Worm (Caenorhabditis elegans) whole organism, L4 larva: ENCODE data around the gene Y75B12B.3.

Source experiments
- F37D6.2 ChIP-seq: sonication (generic microtip); optimal IDR thresholded peaks from 2 replicates; lab custom pipeline; 2016; ENCODE audit warnings: mild to moderate bottlenecking, missing genetic modification characterization, missing compliant biosample characterization
- F44E2.7 ChIP-seq: fragments of 200-800 bp; sonication (Bioruptor generic); IDR thresholded peaks from 2 replicates; pipeline ENCODE4 v2.1.2; 2022; ENCODE audit warnings: missing genetic modification characterization, missing compliant biosample characterization
- F49E8.2 ChIP-seq: sonication (generic microtip); optimal IDR thresholded peaks from 2 replicates; lab custom pipeline; 2016; ENCODE audit warnings: missing compliant biosample characterization, mild to moderate bottlenecking, missing genetic modification characterization, borderline replicate concordance
- R02D3.7 ChIP-seq: fragments of 150-350 bp; sonication (generic microtip); optimal IDR thresholded peaks from 3 replicates; lab custom pipeline; 2014; ENCODE audit warnings: missing biosample characterization, missing genetic modification characterization
- T20F7.1 ChIP-seq: fragments of 200-800 bp; sonication (Bioruptor generic); optimal IDR thresholded peaks from 2 replicates; lab custom pipeline; 2018; ENCODE audit warnings: mild to moderate bottlenecking, missing genetic modification characterization, missing compliant biosample characterization
- T26A8.4 ChIP-seq: fragments of 200-800 bp; sonication (Bioruptor generic); IDR thresholded peaks from 2 replicates; pipeline ENCODE4 v1.3.6; 2022; ENCODE audit warnings: missing genetic modification characterization, missing compliant biosample characterization
- Y5F2A.4 ChIP-seq: fragments of 200-800 bp; sonication (Bioruptor generic); optimal IDR thresholded peaks from 2 replicates; lab custom pipeline; 2018; ENCODE audit warnings: mild to moderate bottlenecking, missing genetic modification characterization, missing compliant biosample characterization
- ZK546.5 ChIP-seq, 2 experiments: sonication (generic microtip); optimal IDR thresholded peaks; 2 replicates each; lab custom pipeline; 2017; ENCODE audit warnings: missing biosample characterization in 2 of 2, missing genetic modification characterization in 2 of 2
- aha-1 ChIP-seq: fragments of 150-350 bp; peaks from one replicate; lab custom pipeline; 2014; ENCODE audit warnings: missing biosample characterization, missing genetic modification characterization
- aly-2 ChIP-seq: sonication (generic microtip); optimal IDR thresholded peaks from 2 replicates; lab custom pipeline; 2018; ENCODE audit warnings: missing biosample characterization, missing genetic modification characterization
- arid-1 ChIP-seq: fragments of 200-800 bp; sonication (Bioruptor generic); conservative IDR thresholded peaks from 2 replicates; pipeline ENCODE4 v1.3.6; 2022; ENCODE audit warnings: missing genetic modification reagents, missing genetic modification characterization, missing compliant biosample characterization
- ceh-28 ChIP-seq: fragments of 150-350 bp; optimal IDR thresholded peaks from 2 replicates; lab custom pipeline; 2014; ENCODE audit warnings: missing biosample characterization, missing genetic modification reagents, missing genetic modification characterization
- cey-2 ChIP-seq: sonication (generic microtip); optimal IDR thresholded peaks from 3 replicates; lab custom pipeline; 2017; ENCODE audit warnings: missing genetic modification characterization, mild to moderate bottlenecking, missing compliant biosample characterization, antibody characterized with exemption, borderline replicate concordance; ENCODE audit not compliant: insufficient read depth
- daf-12 ChIP-seq: fragments of 150-350 bp; optimal IDR thresholded peaks from 2 replicates; lab custom pipeline; 2014; ENCODE audit warnings: missing biosample characterization, missing genetic modification reagents, missing genetic modification characterization
- daf-16 ChIP-seq, 3 experiments: sonication (generic microtip); optimal IDR thresholded peaks; 2 replicates each; lab custom pipeline; 2016 to 2017; ENCODE audit warnings: missing genetic modification characterization in 3 of 3, missing genetic modification reagents in 3 of 3, mild to moderate bottlenecking in 2 of 3, missing compliant biosample characterization in 2 of 3, missing biosample characterization in 1 of 3, moderate library complexity in 1 of 3
- dmd-8 ChIP-seq: fragments of 200-800 bp; sonication (Bioruptor generic); IDR thresholded peaks from 2 replicates; pipeline ENCODE4 v1.3.6; 2022; ENCODE audit warnings: missing genetic modification characterization, missing compliant biosample characterization
- duxl-1 ChIP-seq: sonication (generic microtip); optimal IDR thresholded peaks from 2 replicates; lab custom pipeline; 2016; ENCODE audit warnings: mild to moderate bottlenecking, missing genetic modification characterization, moderate library complexity, missing compliant biosample characterization; ENCODE audit not compliant: poor library complexity
- dve-1 ChIP-seq: sonication (generic microtip); optimal IDR thresholded peaks from 2 replicates; lab custom pipeline; 2017; ENCODE audit warnings: antibody characterized with exemption, mild to moderate bottlenecking, missing genetic modification characterization, missing compliant biosample characterization; ENCODE audit not compliant: insufficient read depth
- fkh-10 ChIP-seq: fragments of 150-350 bp; optimal IDR thresholded peaks from 2 replicates; lab custom pipeline; 2014; ENCODE audit warnings: missing biosample characterization, missing genetic modification reagents, missing genetic modification characterization
- fos-1 ChIP-seq: fragments of 150-350 bp; optimal IDR thresholded peaks from 2 replicates; lab custom pipeline; 2014; ENCODE audit warnings: missing biosample characterization, missing genetic modification characterization
- gei-8 ChIP-seq: fragments of 200-800 bp; sonication (Bioruptor generic); optimal IDR thresholded peaks from 2 replicates; lab custom pipeline; 2018; ENCODE audit warnings: mild to moderate bottlenecking, missing genetic modification characterization, missing compliant biosample characterization
- hmg-1.1 ChIP-seq: fragments of 200-800 bp; sonication (Bioruptor generic); IDR thresholded peaks from 2 replicates; pipeline ENCODE4 v1.3.6; 2022; ENCODE audit warnings: missing genetic modification reagents, missing genetic modification characterization, missing compliant biosample characterization
- lin-1 ChIP-seq: fragments of 200-800 bp; sonication (Bioruptor generic); IDR thresholded peaks from 2 replicates; pipeline ENCODE4 v1.3.6; 2022; ENCODE audit warnings: missing genetic modification reagents, missing genetic modification characterization, missing compliant biosample characterization
- lin-13 ChIP-seq: fragments of 150-350 bp; optimal IDR thresholded peaks from 2 replicates; lab custom pipeline; 2014; ENCODE audit warnings: missing biosample characterization, missing genetic modification reagents, missing genetic modification characterization
- lin-39 ChIP-seq: fragments of 150-350 bp; optimal IDR thresholded peaks from 2 replicates; lab custom pipeline; 2014; ENCODE audit warnings: missing biosample characterization, missing genetic modification reagents, missing genetic modification characterization
- lsy-2 ChIP-seq, 2 experiments: fragments of 150-350 bp in 1 of 2; sonication (generic microtip) in 1 of 2; optimal IDR thresholded peaks; 2 replicates each; lab custom pipeline; 2014 to 2017; ENCODE audit warnings: missing biosample characterization in 2 of 2, missing genetic modification characterization in 2 of 2
- mes-2 ChIP-seq: sonication (generic microtip); optimal IDR thresholded peaks from 2 replicates; lab custom pipeline; 2016; ENCODE audit warnings: missing genotype, mild to moderate bottlenecking, missing genetic modification characterization, missing compliant biosample characterization; ENCODE audit not compliant: poor library complexity, severe bottlenecking
- mxl-3 ChIP-seq: fragments of 200-800 bp; sonication (Bioruptor generic); optimal IDR thresholded peaks from 2 replicates; lab custom pipeline; 2018; ENCODE audit warnings: mild to moderate bottlenecking, missing genetic modification characterization, missing compliant biosample characterization
- nhr-237 ChIP-seq: sonication (generic microtip); optimal IDR thresholded peaks from 2 replicates; lab custom pipeline; 2017; ENCODE audit warnings: missing biosample characterization, missing genetic modification characterization
- nhr-25 ChIP-seq: sonication (generic microtip); optimal IDR thresholded peaks from 2 replicates; lab custom pipeline; 2017; ENCODE audit warnings: missing genetic modification characterization, mild to moderate bottlenecking, missing compliant biosample characterization, antibody characterized with exemption, moderate library complexity, borderline replicate concordance; ENCODE audit not compliant: insufficient read depth
- nhr-41 ChIP-seq: fragments of 200-800 bp; sonication (Bioruptor generic); IDR thresholded peaks from 2 replicates; pipeline ENCODE4 v1.3.6; 2022; ENCODE audit warnings: missing genetic modification reagents, missing genetic modification characterization, missing compliant biosample characterization
- nhr-42 ChIP-seq: fragments of 200-800 bp; sonication (Bioruptor generic); IDR thresholded peaks from 2 replicates; pipeline ENCODE4 v1.3.6; 2022; ENCODE audit warnings: missing genetic modification characterization, missing compliant biosample characterization
- nhr-77 ChIP-seq: fragments of 150-350 bp; optimal IDR thresholded peaks from 2 replicates; lab custom pipeline; 2014; ENCODE audit warnings: missing biosample characterization, missing genetic modification characterization
- rbr-2 ChIP-seq: sonication (generic microtip); optimal IDR thresholded peaks from 2 replicates; lab custom pipeline; 2016; ENCODE audit warnings: missing genotype, missing genetic modification characterization, missing compliant biosample characterization
- set-16 ChIP-seq: fragments of 200-800 bp; sonication (Bioruptor generic); IDR thresholded peaks from 2 replicates; pipeline ENCODE4 v1.3.6; 2022; ENCODE audit warnings: missing genetic modification reagents, missing genetic modification characterization, missing compliant biosample characterization
- snpc-4 ChIP-seq: fragments of 150-350 bp; optimal IDR thresholded peaks from 2 replicates; lab custom pipeline; 2014; ENCODE audit warnings: missing biosample characterization, missing genetic modification characterization
- spr-3 ChIP-seq: fragments of 200-800 bp; sonication (Bioruptor generic); optimal IDR thresholded peaks from 2 replicates; lab custom pipeline; 2018; ENCODE audit warnings: mild to moderate bottlenecking, missing genetic modification characterization, missing compliant biosample characterization
- tra-1 ChIP-seq: fragments of 200-800 bp; sonication (Bioruptor generic); IDR thresholded peaks from 2 replicates; pipeline ENCODE4 v1.3.6; 2022; ENCODE audit warnings: missing genetic modification reagents, missing genetic modification characterization, missing compliant biosample characterization
- unc-130 ChIP-seq: sonication (generic microtip); optimal IDR thresholded peaks from 2 replicates; lab custom pipeline; 2016; ENCODE audit warnings: missing genetic modification reagents, missing genetic modification characterization, missing compliant biosample characterization
- unc-62 ChIP-seq, 3 experiments: fragments of 150-350 bp in 1 of 3; sonication (generic microtip); optimal IDR thresholded peaks in 2 of 3; peaks in 1 of 3; 1 replicate in 1 of 3; 2 replicates in 2 of 3; lab custom pipeline; 2014 to 2017; ENCODE audit warnings: missing biosample characterization in 3 of 3, missing genetic modification characterization in 3 of 3, missing genetic modification reagents in 3 of 3, missing genotype in 1 of 3
- zag-1 ChIP-seq: fragments of 150-350 bp; optimal IDR thresholded peaks from 2 replicates; lab custom pipeline; 2014; ENCODE audit warnings: missing biosample characterization, missing genetic modification characterization
- zfp-2 ChIP-seq: sonication (generic microtip); optimal IDR thresholded peaks from 2 replicates; lab custom pipeline; 2016; ENCODE audit warnings: mild to moderate bottlenecking, missing genetic modification characterization, missing compliant biosample characterization
- zfp-3 ChIP-seq: fragments of 200-800 bp; sonication (Bioruptor generic); conservative IDR thresholded peaks from 2 replicates; pipeline ENCODE4 v1.3.6; 2022; ENCODE audit warnings: missing genetic modification reagents, missing genetic modification characterization, missing compliant biosample characterization
- zip-2 ChIP-seq: fragments of 150-350 bp; optimal IDR thresholded peaks from 2 replicates; lab custom pipeline; 2014; ENCODE audit warnings: missing biosample characterization, missing genetic modification characterization

Y75B12B.3 gene

DNA sequence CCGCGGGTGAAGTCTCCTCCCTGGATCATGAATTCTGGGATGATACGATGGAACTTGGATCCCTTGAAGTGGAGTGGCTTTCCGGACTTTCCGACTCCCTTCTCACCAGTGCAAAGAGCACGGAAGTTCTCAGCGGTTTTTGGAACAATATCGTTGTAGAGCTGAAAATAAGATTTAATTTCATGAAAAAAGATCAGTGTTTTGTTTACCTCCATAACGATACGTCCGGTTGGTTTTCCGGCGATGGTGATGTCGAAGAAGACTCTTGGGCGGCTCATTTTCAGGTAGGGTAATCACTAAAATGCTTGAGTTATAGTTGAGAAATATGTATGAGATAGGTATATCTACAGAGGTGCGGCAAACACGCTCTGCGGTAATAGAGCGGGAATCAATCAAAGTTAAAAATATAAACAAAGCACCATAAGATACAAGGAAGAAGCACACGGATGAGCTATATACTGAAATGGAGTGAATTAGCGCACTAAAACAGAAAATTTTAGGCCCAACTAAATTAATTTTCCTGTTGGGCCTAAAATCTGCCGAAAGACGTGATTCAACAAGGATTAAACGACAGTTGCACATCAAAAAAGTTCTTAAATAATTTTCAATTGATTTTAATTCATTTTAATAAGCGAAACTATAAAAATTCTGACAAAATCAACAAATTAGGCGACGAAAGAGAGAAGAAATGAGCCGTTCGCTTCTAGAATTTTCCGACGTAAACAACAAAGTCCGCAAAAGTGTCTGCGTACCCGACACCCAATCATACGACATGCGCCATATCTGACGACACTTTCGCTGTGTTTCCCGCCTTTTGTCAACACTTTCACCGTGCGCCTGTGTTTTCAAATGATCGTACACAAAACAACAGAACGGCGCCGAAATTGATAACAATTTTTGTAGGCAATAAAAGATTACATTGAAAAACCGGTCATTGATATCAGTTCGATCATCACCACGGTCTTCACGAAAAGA is 1.3 kb upstream of the Y75B12B.3 start, which contains the start of the genes cyn-7 and bath-36 (continued):
- peak; percentile 37 for TF ChIP-seq duxl-1 (tag; lab: Kevin White, UChicago)
- TF ChIP-seq lin-13 (GFP tag; lab: Kevin White, UChicago) = peak; percentile 62
- no peak for TF ChIP-seq aly-2
- TF ChIP-seq zfp-2 (tag; lab: Kevin White, UChicago) = no peak
- TF ChIP-seq fos-1 = no peak
- TF ChIP-seq set-16 (GFP tag; lab: Robert Waterston, UW) = no peak
- peak; percentile 37 for TF ChIP-seq fkh-10 (GFP tag; lab: Kevin White, UChicago)
- no peak for TF ChIP-seq spr-3 (GFP tag; lab: Kevin White, UChicago)
- no peak for TF ChIP-seq ceh-28
- no peak for TF ChIP-seq hmg-1.1 (GFP tag; lab: Robert Waterston, UW)
- TF ChIP-seq T26A8.4 (GFP tag; lab: Robert Waterston, UW) = peak; percentile 75
- TF ChIP-seq unc-130 = no peak
- TF ChIP-seq nhr-77 = peak; percentile 60
- no peak for TF ChIP-seq snpc-4 (tag; lab: Kevin White, UChicago)
- no peak for TF ChIP-seq ZK546.5 (tag; optimal IDR thresholded peaks at IDR 0.05; lab: Kevin White, UChicago)
- TF ChIP-seq nhr-25 (tag; lab: Kevin White, UChicago) = peak; percentile 33
- peak; percentile 24 for TF ChIP-seq F37D6.2 (tag; lab: Kevin White, UChicago)
- no peak for TF ChIP-seq F44E2.7
- no peak for TF ChIP-seq daf-12 (tag; lab: Kevin White, UChicago)
- peak; percentile 94 to 97 for TF ChIP-seq daf-16 (GFP tag; optimal IDR thresholded peaks at IDR 0.05; lab: Kevin White, UChicago)
- TF ChIP-seq daf-16 (tag; optimal IDR thresholded peaks at IDR 0.05; lab: Kevin White, UChicago) = peak; percentile 99
- TF ChIP-seq aha-1 (tag; lab: Kevin White, UChicago) = peak; percentile 92
- no peak for TF ChIP-seq nhr-41 (GFP tag; lab: Robert Waterston, UW)
- no peak for TF ChIP-seq lin-39 (tag; lab: Kevin White, UChicago)
- peak; percentile 93 for TF ChIP-seq dve-1

DNA sequence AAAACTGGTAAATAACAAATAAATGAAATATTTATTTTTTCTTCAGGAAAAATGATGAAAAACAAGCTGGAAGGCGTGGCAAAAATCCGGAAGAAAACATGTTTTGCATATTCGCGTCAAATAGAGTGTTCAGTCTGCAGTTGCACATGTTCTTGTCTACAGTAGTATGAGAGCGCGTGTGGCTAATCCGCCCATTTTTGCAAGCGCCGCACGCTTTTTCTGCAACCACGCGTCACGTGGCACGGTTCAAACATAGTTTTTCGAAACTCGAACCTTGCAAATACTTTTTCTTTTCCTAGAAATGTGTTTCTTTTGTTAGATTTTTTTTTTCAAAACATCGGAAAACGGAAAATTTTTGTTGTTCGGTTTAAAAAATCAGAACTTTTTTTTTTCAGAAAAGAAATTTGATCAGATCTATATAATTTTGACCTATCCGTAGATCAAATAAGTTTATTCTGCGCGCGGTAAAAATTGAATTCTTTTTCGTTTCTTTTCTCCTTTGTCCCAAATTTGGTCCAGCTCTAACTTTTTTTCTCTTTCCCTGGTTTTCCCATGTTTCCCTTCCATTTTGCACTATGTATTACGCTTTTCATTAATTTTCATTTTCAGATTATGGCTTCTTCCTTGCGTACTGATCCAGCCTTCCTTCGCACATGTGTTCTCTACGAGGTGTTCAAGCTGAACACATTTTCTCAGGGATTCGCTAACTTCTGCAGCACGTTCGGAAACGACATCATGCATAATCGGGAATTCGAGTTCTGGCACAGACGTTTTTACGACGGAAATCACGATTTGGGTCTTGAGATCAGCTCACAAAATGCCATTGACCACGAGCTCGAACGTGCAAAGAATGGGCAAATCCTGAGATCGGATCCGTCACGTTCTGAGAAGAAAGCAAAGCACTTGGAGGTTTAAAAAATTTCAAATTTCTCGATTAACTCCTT is 1.7 kb downstream of the Y75B12B.3 start, which contains the start of gene Y75B12B.1:
Gene Y75B12B.1 (plus strand): TSS at position 603 of the 944 bp plus-strand sequence.
- TF ChIP-seq zfp-3 (no peak), mes-2 (tag; lab: Kevin White, UChicago) (no peak), nhr-25 (tag; lab: Kevin White, UChicago) (no peak), arid-1 (GFP tag; lab: Robert Waterston, UW) (0 out of 2 replicates have a peak, but pooled peaks have one; percentile 4), lin-1 (GFP tag; lab: Robert Waterston, UW) (no peak), cey-2 (tag; lab: Kevin White, UChicago) (no peak), Y5F2A.4 (GFP tag; lab: Kevin White, UChicago) (no peak), zip-2 (tag; lab: Kevin White, UChicago) (no peak), mxl-3 (GFP tag; lab: Kevin White, UChicago) (no peak), zag-1 (tag; lab: Kevin White, UChicago) (no peak), nhr-77 (no peak), fkh-10 (GFP tag; lab: Kevin White, UChicago) (no peak), rbr-2 (tag; lab: Kevin White, UChicago) (no peak), nhr-237 (tag; lab: Kevin White, UChicago) (no peak), nhr-42 (GFP tag; lab: Robert Waterston, UW) (no peak), lsy-2 (tag; optimal IDR thresholded peaks at IDR 0.05; lab: Kevin White, UChicago) (no peak), gei-8 (GFP tag; lab: Kevin White, UChicago) (no peak), lin-39 (tag; lab: Kevin White, UChicago) (no peak), R02D3.7 (tag; lab: Kevin White, UChicago) (no peak), T20F7.1 (GFP tag; lab: Kevin White, UChicago) (no peak), unc-130 (peak; percentile 55), dmd-8 (GFP tag; lab: Robert Waterston, UW) (no peak), tra-1 (no peak), F49E8.2 (peak; percentile 78), unc-62 (GFP tag; optimal IDR thresholded peaks at IDR 0.05 in 1 of 2; lab: Kevin White, UChicago) (no peak), unc-62 (tag; optimal IDR thresholded peaks at IDR 0.05; lab: Kevin White, UChicago) (no peak)
